Worm (Caenorhabditis elegans): ENCODE data around the gene cyp-13A4.

ce11 chrII:9845239-9845638, 47.7 kb upstream of the cyp-13A4 start, which contains the start of gene chil-9:
- no peak for TF ChIP-seq dao-5 (tag; optimal IDR thresholded peaks at IDR 0.05)
- no peak for TF ChIP-seq him-1 (tag; optimal IDR thresholded peaks at IDR 0.05)
- TF ChIP-seq W03F9.2 (tag; optimal IDR thresholded peaks at IDR 0.05): no peak
